Worm (Caenorhabditis elegans) whole organism, L1 larva: ENCODE data around the gene F21C10.7.
A peak's percentile ranks its signal among the peaks of the same experiment; 100 is the strongest.

Source experiments
- C34B4.2 ChIP-seq: sonication (generic microtip); optimal IDR thresholded peaks from 2 replicates; lab custom pipeline; 2017; ENCODE audit warnings: mild to moderate bottlenecking, missing genetic modification characterization, missing compliant biosample characterization
- ceh-63 ChIP-seq: fragments of 200-800 bp; sonication (Bioruptor generic); optimal IDR thresholded peaks from 2 replicates; lab custom pipeline; 2018; ENCODE audit warnings: mild to moderate bottlenecking, missing genetic modification characterization, missing compliant biosample characterization
- ceh-8 ChIP-seq: fragments of 200-800 bp; sonication (Bioruptor generic); optimal IDR thresholded peaks from 2 replicates; lab custom pipeline; 2018; ENCODE audit warnings: mild to moderate bottlenecking, missing genetic modification characterization, moderate library complexity, missing compliant biosample characterization
- ceh-82 ChIP-seq, 3 experiments: fragments of 150-350 bp in 1 of 3; sonication (generic microtip) in 2 of 3; optimal IDR thresholded peaks; 2 replicates each; lab custom pipeline; 2014 to 2017; ENCODE audit warnings: missing biosample characterization in 3 of 3, missing genetic modification characterization in 3 of 3
- efl-1 ChIP-seq, 4 experiments: fragments of 150-350 bp; optimal IDR thresholded peaks in 3 of 4; peaks in 1 of 4; 1 replicate in 1 of 4; 2 replicates in 3 of 4; lab custom pipeline; 2014; ENCODE audit warnings: missing biosample characterization in 2 of 4, missing genetic modification characterization in 2 of 4, missing genetic modification reagents in 2 of 4
- egl-27 ChIP-seq, 2 experiments: fragments of 150-350 bp in 1 of 2; sonication (generic microtip); optimal IDR thresholded peaks; 3 replicates each; lab custom pipeline; 2017 to 2018; ENCODE audit warnings: missing biosample characterization in 2 of 2, missing genetic modification characterization in 2 of 2, missing genetic modification reagents in 2 of 2
- elt-3 ChIP-seq, 6 experiments: fragments of 150-350 bp in 1 of 6; sonication (generic microtip); optimal IDR thresholded peaks; 2 replicates each; lab custom pipeline; 2017 to 2018; ENCODE audit warnings: missing biosample characterization in 6 of 6, missing genetic modification characterization in 6 of 6, inconsistent platforms in 1 of 6
- grh-1 ChIP-seq: fragments of 200-800 bp; sonication (Bioruptor generic); IDR thresholded peaks from 2 replicates; pipeline ENCODE4 v1.3.6; 2022; ENCODE audit warnings: missing genetic modification reagents, missing genetic modification characterization, missing compliant biosample characterization
- isw-1 ChIP-seq: fragments of 200-800 bp; sonication (Bioruptor generic); IDR thresholded peaks from 2 replicates; pipeline ENCODE4 v1.3.6; 2022; ENCODE audit warnings: missing genetic modification characterization, missing compliant biosample characterization
- lin-13 ChIP-seq: fragments of 150-350 bp; optimal IDR thresholded peaks from 2 replicates; lab custom pipeline; 2014; ENCODE audit warnings: missing biosample characterization, missing genetic modification reagents, missing genetic modification characterization
- mab-9 ChIP-seq: fragments of 200-800 bp; sonication (Bioruptor generic); IDR thresholded peaks from 2 replicates; pipeline ENCODE4 v1.3.6; 2022; ENCODE audit warnings: missing genetic modification reagents, missing genetic modification characterization, missing compliant biosample characterization
- mef-2 ChIP-seq: fragments of 150-350 bp; optimal IDR thresholded peaks from 2 replicates; lab custom pipeline; 2014; ENCODE audit warnings: missing biosample characterization, missing genetic modification characterization
- nhr-11 ChIP-seq: fragments of 150-350 bp; optimal IDR thresholded peaks from 2 replicates; lab custom pipeline; 2014; ENCODE audit warnings: missing biosample characterization, missing genetic modification characterization
- nhr-19 ChIP-seq: fragments of 200-800 bp; sonication (Bioruptor generic); conservative IDR thresholded peaks from 2 replicates; pipeline ENCODE4 v1.3.6; 2022; ENCODE audit warnings: missing genetic modification characterization, missing compliant biosample characterization
- nhr-20 ChIP-seq: sonication (generic microtip); optimal IDR thresholded peaks from 2 replicates; lab custom pipeline; 2016; ENCODE audit warnings: mild to moderate bottlenecking, missing genetic modification characterization, missing compliant biosample characterization
- nhr-77 ChIP-seq: fragments of 150-350 bp; optimal IDR thresholded peaks from 2 replicates; lab custom pipeline; 2014; ENCODE audit warnings: missing biosample characterization, missing genetic modification characterization
- nhr-84 ChIP-seq: sonication (generic microtip); optimal IDR thresholded peaks from 2 replicates; lab custom pipeline; 2017; ENCODE audit warnings: missing biosample characterization, missing genetic modification characterization
- nhr-85 ChIP-seq: sonication (generic microtip); peaks from one replicate; lab custom pipeline; 2016; ENCODE audit warnings: missing genetic modification characterization, inconsistent platforms, missing compliant biosample characterization
- tbx-2 ChIP-seq: sonication (generic microtip); optimal IDR thresholded peaks from 2 replicates; lab custom pipeline; 2016; ENCODE audit warnings: missing genetic modification characterization, missing compliant biosample characterization
- unc-130 ChIP-seq: fragments of 150-350 bp; optimal IDR thresholded peaks from 2 replicates; lab custom pipeline; 2017; ENCODE audit warnings: missing biosample characterization, missing genetic modification characterization, inconsistent platforms

The F21C10.7 gene

DNA sequence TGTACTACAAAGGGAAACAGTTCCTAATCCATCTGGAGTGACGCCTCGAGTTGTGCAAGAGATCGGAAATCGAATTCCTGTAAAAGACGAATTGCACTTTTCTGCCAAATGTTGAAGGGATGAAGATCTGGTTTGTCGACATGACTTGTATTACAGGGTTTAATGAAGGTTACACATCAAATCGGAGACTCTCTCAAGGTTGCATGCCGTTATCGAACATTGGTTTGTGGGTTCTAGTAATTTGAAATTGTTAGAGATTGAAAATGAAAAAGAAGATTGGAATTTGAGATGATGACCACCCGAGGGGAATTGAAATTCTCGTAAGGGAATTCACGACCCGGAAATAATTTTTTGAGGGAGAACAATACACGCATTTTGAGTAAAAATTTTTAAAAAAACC is 53.7 kb downstream of the F21C10.7 start (continued):
- no peak for TF ChIP-seq efl-1 (optimal IDR thresholded peaks at IDR 0.05; lab: Kevin White, UChicago)
- no peak for TF ChIP-seq efl-1 (GFP tag; optimal IDR thresholded peaks at IDR 0.05 in 1 of 2; lab: Kevin White, UChicago)
- TF ChIP-seq nhr-77 = no peak
- peak; percentile 57 for TF ChIP-seq nhr-20 (tag; lab: Kevin White, UChicago)
- TF ChIP-seq, all 84 proteins: peak for 16

- no peak for TF ChIP-seq nhr-85 (tag; lab: Kevin White, UChicago)
- no peak for TF ChIP-seq grh-1
- TF ChIP-seq nhr-19 (GFP tag; lab: Robert Waterston, UW) = no peak
- TF ChIP-seq mab-9 (GFP tag; lab: Robert Waterston, UW) = no peak
- TF ChIP-seq egl-27 (tag; optimal IDR thresholded peaks at IDR 0.05; lab: Kevin White, UChicago) = no peak
- TF ChIP-seq nhr-84 = no peak
- TF ChIP-seq ceh-63 (GFP tag; lab: Kevin White, UChicago) = no peak
- no peak for TF ChIP-seq tbx-2 (tag; lab: Kevin White, UChicago)
- TF ChIP-seq isw-1 = no peak
- no peak for TF ChIP-seq mef-2
- TF ChIP-seq C34B4.2 (tag; lab: Kevin White, UChicago) = no peak
- no peak for TF ChIP-seq elt-3 (tag; optimal IDR thresholded peaks at IDR 0.05; lab: Kevin White, UChicago)
- no peak for TF ChIP-seq nhr-11
- no peak for TF ChIP-seq ceh-82 (tag; optimal IDR thresholded peaks at IDR 0.05; lab: Kevin White, UChicago)
- TF ChIP-seq ceh-8 = no peak
- no peak for TF ChIP-seq lin-13 (GFP tag; lab: Kevin White, UChicago)
- TF ChIP-seq unc-130 (tag; lab: Kevin White, UChicago) = no peak
Measured at ce11 chrV:9168089-9168488, 55.5 kb downstream of the F21C10.7 start, which contains the start of gene B0222.11. Gene B0222.11, minus strand, starts transcription at chrV:9168189.
